Worm (Caenorhabditis elegans) whole organism, L3 larva: Measurements from ENCODE around the gene scl-14.

Experiments
- ama-1 ChIP-seq: fragments of 150-350 bp; optimal IDR thresholded peaks from 2 replicates; lab custom pipeline; 2018
- ceh-28 ChIP-seq: fragments of 150-350 bp; optimal IDR thresholded peaks from 2 replicates; lab custom pipeline; 2014; ENCODE audit warnings: missing biosample characterization, missing genetic modification reagents, missing genetic modification characterization
- jun-1 ChIP-seq: fragments of 150-350 bp; optimal IDR thresholded peaks from 2 replicates; lab custom pipeline; 2014; ENCODE audit warnings: missing biosample characterization, missing genetic modification reagents, missing genetic modification characterization
- lin-15B ChIP-seq: fragments of 150-350 bp; optimal IDR thresholded peaks from 2 replicates; lab custom pipeline; 2014; ENCODE audit warnings: missing biosample characterization, missing genetic modification characterization
- nhr-12 ChIP-seq: fragments of 150-350 bp; optimal IDR thresholded peaks from 2 replicates; lab custom pipeline; 2014; ENCODE audit warnings: missing biosample characterization, missing genetic modification characterization
- snpc-4 ChIP-seq: fragments of 150-350 bp; optimal IDR thresholded peaks from 2 replicates; lab custom pipeline; 2014; ENCODE audit warnings: missing biosample characterization, missing genetic modification characterization

ce11 chrIV:13127720-13128119 lies 37.6 kb upstream of the scl-14 start:
- TF ChIP-seq lin-15B (tag; lab: Kevin White, UChicago) (no peak), nhr-12 (tag; lab: Kevin White, UChicago) (no peak), jun-1 (tag; lab: Kevin White, UChicago) (no peak), snpc-4 (tag; lab: Kevin White, UChicago) (no peak), ceh-28 (tag; lab: Kevin White, UChicago) (no peak), ama-1 (lab: Kevin White, UChicago) (no peak)
